Worm (Caenorhabditis elegans): ENCODE results near the gene C02B8.1.

DNA sequence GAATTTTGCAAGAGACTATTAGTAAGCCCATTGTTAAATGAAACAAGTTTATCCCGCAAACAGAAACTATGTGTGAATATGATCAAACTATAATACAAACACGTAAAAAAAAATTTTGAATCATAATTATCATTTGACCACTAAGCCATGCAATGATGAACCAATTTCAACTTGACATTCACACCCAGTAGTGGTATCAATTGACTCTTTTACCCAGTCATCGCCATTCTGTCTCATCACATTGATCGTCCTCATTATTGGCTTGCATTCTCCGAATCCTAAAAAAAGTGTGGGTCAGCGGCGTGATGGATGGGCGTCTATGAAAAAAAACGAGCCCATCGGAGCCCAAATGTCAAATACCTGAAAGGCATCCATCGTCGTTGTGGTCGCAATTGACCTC is 27.2 kb upstream of the C02B8.1 start:
- TF ChIP-seq unc-86 (tag; optimal IDR thresholded peaks at IDR 0.05) (no peak), dmd-4 (tag; optimal IDR thresholded peaks at IDR 0.05; ENCODE audit: borderline replicate concordance) (no peak), hlh-13 (GFP tag; optimal IDR thresholded peaks at IDR 0.05) (no peak), hlh-30 (tag; optimal IDR thresholded peaks at IDR 0.05; ENCODE audit: insufficient read depth) (no peak), tbx-2 (tag; optimal IDR thresholded peaks at IDR 0.05) (no peak), pat-9 (tag; optimal IDR thresholded peaks at IDR 0.05) (no peak), ahr-1 (tag; optimal IDR thresholded peaks at IDR 0.05) (no peak), ceh-31 (tag; optimal IDR thresholded peaks at IDR 0.05) (no peak), nhr-11 (tag; optimal IDR thresholded peaks at IDR 0.05) (no peak), lin-11 (tag; optimal IDR thresholded peaks at IDR 0.05) (no peak), elt-2 (tag; optimal IDR thresholded peaks at IDR 0.05) (no peak), sox-4 (tag; optimal IDR thresholded peaks at IDR 0.05) (no peak)

Measured in whole organism, late embryonic.